Worm (Caenorhabditis elegans): ENCODE data around the gene F38E11.6.

F38E11.6 gene

ce11 chrIV:9467418-9467817 is at the start of gene F38E11.6:
F38E11.6 (minus strand) TSS chrIV:9467518.
- TF ChIP-seq flt-1 (GFP tag; IDR thresholded peaks at IDR 0.05) (no peak), ztf-23 (GFP tag; IDR thresholded peaks at IDR 0.05) (no peak), med-1 (GFP tag; optimal IDR thresholded peaks at IDR 0.05; ENCODE audit: insufficient read depth) (no peak), cog-1 (tag; optimal IDR thresholded peaks at IDR 0.05) (no peak), ztf-29 (GFP tag; IDR thresholded peaks at IDR 0.05) (no peak), ref-1 (GFP tag; conservative IDR thresholded peaks at IDR 0.05) (no peak), tab-1 (GFP tag; IDR thresholded peaks at IDR 0.05) (no peak), T22C8.4 (GFP tag; IDR thresholded peaks at IDR 0.05) (no peak), klf-2 (GFP tag; conservative IDR thresholded peaks at IDR 0.05) (no peak)

ce11 chrIV:9516831-9517230 is 49.5 kb upstream of the F38E11.6 start, which contains the start of gene C33A12.19:
C33A12.19 (plus strand) TSS chrIV:9516999.
- TF ChIP-seq ztf-29 (GFP tag; IDR thresholded peaks at IDR 0.05) (no peak), ref-1 (GFP tag; conservative IDR thresholded peaks at IDR 0.05) (no peak)

- no peak for TF ChIP-seq T22C8.4 (GFP tag; IDR thresholded peaks at IDR 0.05)
- TF ChIP-seq klf-2 (GFP tag; conservative IDR thresholded peaks at IDR 0.05): no peak
- TF ChIP-seq flt-1 (GFP tag; IDR thresholded peaks at IDR 0.05): no peak
- TF ChIP-seq ztf-29 (GFP tag; IDR thresholded peaks at IDR 0.05): no peak
- TF ChIP-seq tab-1 (GFP tag; IDR thresholded peaks at IDR 0.05): no peak
- no peak for TF ChIP-seq med-1 (GFP tag; optimal IDR thresholded peaks at IDR 0.05; ENCODE audit: insufficient read depth)
- TF ChIP-seq ztf-23 (GFP tag; IDR thresholded peaks at IDR 0.05): no peak
- no peak for TF ChIP-seq cog-1 (tag; optimal IDR thresholded peaks at IDR 0.05)
- TF ChIP-seq ref-1 (GFP tag; conservative IDR thresholded peaks at IDR 0.05): no peak
These were observed 46.8 kb upstream of the F38E11.6 start for ce11 chrIV:9514132-9514531.

- TF ChIP-seq ztf-29 (GFP tag; IDR thresholded peaks at IDR 0.05) (no peak), tab-1 (GFP tag; IDR thresholded peaks at IDR 0.05) (no peak), ref-1 (GFP tag; conservative IDR thresholded peaks at IDR 0.05) (no peak), klf-2 (GFP tag; conservative IDR thresholded peaks at IDR 0.05) (no peak), flt-1 (GFP tag; IDR thresholded peaks at IDR 0.05) (no peak), med-1 (GFP tag; optimal IDR thresholded peaks at IDR 0.05; ENCODE audit: insufficient read depth) (no peak), T22C8.4 (GFP tag; IDR thresholded peaks at IDR 0.05) (no peak), ztf-23 (GFP tag; IDR thresholded peaks at IDR 0.05) (no peak), cog-1 (tag; optimal IDR thresholded peaks at IDR 0.05) (no peak)
These were observed 46.1 kb upstream of the F38E11.6 start for ce11 chrIV:9513360-9513777.

- no peak for TF ChIP-seq cog-1 (tag; optimal IDR thresholded peaks at IDR 0.05)
- TF ChIP-seq med-1 (GFP tag; optimal IDR thresholded peaks at IDR 0.05; ENCODE audit: insufficient read depth): no peak
- no peak for TF ChIP-seq T22C8.4 (GFP tag; IDR thresholded peaks at IDR 0.05)
- no peak for TF ChIP-seq klf-2 (GFP tag; conservative IDR thresholded peaks at IDR 0.05)
- no peak for TF ChIP-seq flt-1 (GFP tag; IDR thresholded peaks at IDR 0.05)
- TF ChIP-seq ztf-23 (GFP tag; IDR thresholded peaks at IDR 0.05): no peak
- no peak for TF ChIP-seq ref-1 (GFP tag; conservative IDR thresholded peaks at IDR 0.05)
- TF ChIP-seq ztf-29 (GFP tag; IDR thresholded peaks at IDR 0.05): no peak
- TF ChIP-seq tab-1 (GFP tag; IDR thresholded peaks at IDR 0.05): no peak
These were observed 45.5 kb upstream of the F38E11.6 start, which contains the start of gene C33A12.3 for ce11 chrIV:9512836-9513235. C33A12.3 (minus strand) TSS chrIV:9513002.

- TF ChIP-seq T22C8.4 (GFP tag; IDR thresholded peaks at IDR 0.05): no peak
- no peak for TF ChIP-seq med-1 (GFP tag; optimal IDR thresholded peaks at IDR 0.05; ENCODE audit: insufficient read depth)
- no peak for TF ChIP-seq klf-2 (GFP tag; conservative IDR thresholded peaks at IDR 0.05)
- TF ChIP-seq flt-1 (GFP tag; IDR thresholded peaks at IDR 0.05): no peak
- no peak for TF ChIP-seq ref-1 (GFP tag; conservative IDR thresholded peaks at IDR 0.05)
- TF ChIP-seq ztf-29 (GFP tag; IDR thresholded peaks at IDR 0.05): no peak
- no peak for TF ChIP-seq cog-1 (tag; optimal IDR thresholded peaks at IDR 0.05)
- no peak for TF ChIP-seq tab-1 (GFP tag; IDR thresholded peaks at IDR 0.05)
These were observed 44.3 kb upstream of the F38E11.6 start for ce11 chrIV:9511640-9512039.

- TF ChIP-seq flt-1 (GFP tag; IDR thresholded peaks at IDR 0.05): no peak
- no peak for TF ChIP-seq ztf-23 (GFP tag; IDR thresholded peaks at IDR 0.05)
- TF ChIP-seq tab-1 (GFP tag; IDR thresholded peaks at IDR 0.05): no peak
- no peak for TF ChIP-seq ref-1 (GFP tag; conservative IDR thresholded peaks at IDR 0.05)
- TF ChIP-seq med-1 (GFP tag; optimal IDR thresholded peaks at IDR 0.05; ENCODE audit: insufficient read depth): no peak
- no peak for TF ChIP-seq klf-2 (GFP tag; conservative IDR thresholded peaks at IDR 0.05)
- TF ChIP-seq cog-1 (tag; optimal IDR thresholded peaks at IDR 0.05): no peak
- TF ChIP-seq T22C8.4 (GFP tag; IDR thresholded peaks at IDR 0.05): no peak
These were observed 43.9 kb upstream of the F38E11.6 start for ce11 chrIV:9511221-9511638.

- TF ChIP-seq tab-1 (GFP tag; IDR thresholded peaks at IDR 0.05) (no peak), klf-2 (GFP tag; conservative IDR thresholded peaks at IDR 0.05) (no peak), cog-1 (tag; optimal IDR thresholded peaks at IDR 0.05) (no peak), ref-1 (GFP tag; conservative IDR thresholded peaks at IDR 0.05) (no peak), flt-1 (GFP tag; IDR thresholded peaks at IDR 0.05) (no peak), med-1 (GFP tag; optimal IDR thresholded peaks at IDR 0.05; ENCODE audit: insufficient read depth) (no peak), ztf-23 (GFP tag; IDR thresholded peaks at IDR 0.05) (no peak), T22C8.4 (GFP tag; IDR thresholded peaks at IDR 0.05) (no peak), ztf-29 (GFP tag; IDR thresholded peaks at IDR 0.05) (no peak)
These were observed 43.1 kb upstream of the F38E11.6 start, which contains the start of gene C33A12.4 for ce11 chrIV:9510439-9510838. C33A12.4 (minus strand) TSS chrIV:9510569.

- no peak for TF ChIP-seq flt-1 (GFP tag; IDR thresholded peaks at IDR 0.05)
- TF ChIP-seq ref-1 (GFP tag; conservative IDR thresholded peaks at IDR 0.05): no peak
- no peak for TF ChIP-seq ztf-23 (GFP tag; IDR thresholded peaks at IDR 0.05)
- TF ChIP-seq cog-1 (tag; optimal IDR thresholded peaks at IDR 0.05): no peak
These were observed 41.3 kb upstream of the F38E11.6 start, which contains the start of gene ethe-1 for ce11 chrIV:9508612-9509011. ethe-1 (minus strand) TSS chrIV:9508761.

ce11 chrIV:9506251-9506650 is 38.9 kb upstream of the F38E11.6 start, which contains the start of gene ttr-9:
ttr-9 (minus strand) TSS chrIV:9506351.
- TF ChIP-seq ref-1 (GFP tag; conservative IDR thresholded peaks at IDR 0.05): no peak
- TF ChIP-seq klf-2 (GFP tag; conservative IDR thresholded peaks at IDR 0.05): no peak
- no peak for TF ChIP-seq ztf-29 (GFP tag; IDR thresholded peaks at IDR 0.05)
- no peak for TF ChIP-seq cog-1 (tag; optimal IDR thresholded peaks at IDR 0.05)
- no peak for TF ChIP-seq tab-1 (GFP tag; IDR thresholded peaks at IDR 0.05)
- no peak for TF ChIP-seq ztf-23 (GFP tag; IDR thresholded peaks at IDR 0.05)
- no peak for TF ChIP-seq T22C8.4 (GFP tag; IDR thresholded peaks at IDR 0.05)
- no peak for TF ChIP-seq flt-1 (GFP tag; IDR thresholded peaks at IDR 0.05)
- no peak for TF ChIP-seq med-1 (GFP tag; optimal IDR thresholded peaks at IDR 0.05; ENCODE audit: insufficient read depth)
